Worm (Caenorhabditis elegans) whole organism, late embryonic: ENCODE results near the gene elt-1.

Experiments
- ama-1 ChIP-seq: fragments of 150-350 bp; optimal IDR thresholded peaks from 2 replicates; lab custom pipeline; 2014
- ceh-14 ChIP-seq: sonication (generic microtip); optimal IDR thresholded peaks from 2 replicates; lab custom pipeline; 2016; ENCODE audit warnings: missing genotype, missing genetic modification characterization, missing compliant biosample characterization
- ets-4 ChIP-seq: sonication (generic microtip); optimal IDR thresholded peaks from 2 replicates; lab custom pipeline; 2016; ENCODE audit warnings: missing genetic modification characterization, missing compliant biosample characterization
- fkh-10 ChIP-seq: fragments of 150-350 bp; optimal IDR thresholded peaks from 2 replicates; lab custom pipeline; 2014; ENCODE audit warnings: missing biosample characterization, missing genetic modification reagents, missing genetic modification characterization
- lim-6 ChIP-seq: sonication (generic microtip); optimal IDR thresholded peaks from 2 replicates; lab custom pipeline; 2016; ENCODE audit warnings: missing genetic modification characterization, missing compliant biosample characterization
- nhr-11 ChIP-seq: fragments of 150-350 bp; optimal IDR thresholded peaks from 2 replicates; lab custom pipeline; 2014; ENCODE audit warnings: missing biosample characterization, missing genetic modification characterization
- pax-1 ChIP-seq: fragments of 150-350 bp; optimal IDR thresholded peaks from 2 replicates; lab custom pipeline; 2014; ENCODE audit warnings: missing biosample characterization, missing genetic modification characterization
- pqm-1 ChIP-seq: sonication (generic microtip); optimal IDR thresholded peaks from 2 replicates; lab custom pipeline; 2016; ENCODE audit warnings: missing genetic modification characterization, missing compliant biosample characterization
- tbx-2 ChIP-seq: sonication (generic microtip); optimal IDR thresholded peaks from 2 replicates; lab custom pipeline; 2016; ENCODE audit warnings: missing genetic modification characterization, missing compliant biosample characterization

DNA sequence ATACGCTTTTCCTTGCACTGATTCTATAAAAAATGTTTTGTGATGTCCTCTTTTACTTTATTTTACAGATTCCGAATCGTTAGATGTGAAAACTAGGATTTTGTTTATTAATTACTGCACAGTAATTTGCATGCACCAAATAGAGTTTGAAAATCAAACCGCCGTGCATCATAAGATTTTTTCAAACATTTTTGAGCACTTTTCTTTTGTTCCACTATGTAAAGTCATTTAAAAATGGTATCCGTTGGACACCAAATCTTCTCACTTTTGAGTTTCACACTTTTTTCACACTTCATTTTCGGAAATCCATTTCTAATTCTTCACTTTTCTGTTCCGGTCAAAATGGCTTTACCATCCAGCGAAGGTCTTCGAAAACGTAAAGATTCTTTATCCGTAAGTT lies 28.4 kb downstream of the elt-1 start, which contains the start of gene degl-2:
- TF ChIP-seq pqm-1 (tag; lab: Kevin White, UChicago), result no peak
- no peak for TF ChIP-seq tbx-2 (tag; lab: Kevin White, UChicago)
- no peak for TF ChIP-seq fkh-10
- TF ChIP-seq lim-6, result no peak
- no peak for TF ChIP-seq pax-1 (tag; lab: Kevin White, UChicago)
- TF ChIP-seq ets-4 (tag; lab: Kevin White, UChicago), result no peak
- TF ChIP-seq ceh-14 (tag; lab: Kevin White, UChicago), result no peak
- no peak for TF ChIP-seq ama-1 (lab: Kevin White, UChicago)
- TF ChIP-seq nhr-11 (tag; lab: Kevin White, UChicago), result no peak
